Fruit fly (Drosophila melanogaster): ENCODE results near the gene ERp44.

ERp44 gene

DNA sequence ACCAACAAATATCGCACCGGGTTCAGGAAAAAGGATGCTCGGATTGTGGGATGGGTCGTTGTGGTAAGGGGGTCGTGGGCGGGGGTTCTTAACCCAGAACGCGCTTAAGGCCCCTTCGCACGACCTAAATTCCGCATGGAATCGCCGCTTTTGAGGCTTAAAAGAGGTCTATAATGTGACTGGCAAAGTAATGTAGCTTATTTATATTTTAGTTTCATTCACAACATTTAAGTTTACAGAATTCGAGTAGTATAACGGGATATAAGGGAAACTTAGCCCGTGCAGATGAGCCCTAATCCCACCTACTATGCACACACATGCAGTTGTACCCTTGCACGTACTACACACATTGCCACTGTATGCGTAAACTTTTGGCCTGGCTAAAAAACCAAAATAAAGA, 18.7 kb downstream of the ERp44 start (continued):
- TF ChIP-seq fd96Cb (tag; optimal IDR thresholded peaks at IDR 0.05) (peak; percentile 80), danr (GFP tag; IDR thresholded peaks at IDR 0.05) (peak; percentile 72), Bteb2 (GFP tag; optimal IDR thresholded peaks at IDR 0.05) (peak; percentile 47), zen (tag; optimal IDR thresholded peaks at IDR 0.05) (peak; percentile 79), CG12071 (GFP tag; optimal IDR thresholded peaks at IDR 0.05) (peak; percentile 85), CG1603 (tag; optimal IDR thresholded peaks at IDR 0.05) (peak; percentile 89), Adf1 (GFP tag; IDR thresholded peaks at IDR 0.05) (no peak), p53 (GFP tag; optimal IDR thresholded peaks at IDR 0.05) (no peak), CG33213 (GFP tag; optimal IDR thresholded peaks at IDR 0.05) (peak; percentile 16), CG11695 (GFP tag; IDR thresholded peaks at IDR 0.05) (peak; percentile 85), Drgx (GFP tag; IDR thresholded peaks at IDR 0.05) (peak; percentile 87), wek (GFP tag; optimal IDR thresholded peaks at IDR 0.05) (peak; percentile 75), CG18262 (tag; optimal IDR thresholded peaks at IDR 0.05) (peak; percentile 90), bowl (GFP tag; IDR thresholded peaks at IDR 0.05) (peak; percentile 43), sug (tag; optimal IDR thresholded peaks at IDR 0.05) (peak; percentile 57), sr (GFP tag; IDR thresholded peaks at IDR 0.05) (peak; percentile 66), ind (GFP tag; optimal IDR thresholded peaks at IDR 0.05) (peak; percentile 66), wor (GFP tag; IDR thresholded peaks at IDR 0.05) (peak; percentile 67), CG6254 (GFP tag; optimal IDR thresholded peaks at IDR 0.05) (peak; percentile 93), hb (GFP tag; IDR thresholded peaks at IDR 0.05; ENCODE audit: partially characterized antibody) (no peak), toy (GFP tag; IDR thresholded peaks at IDR 0.05) (peak; percentile 50; the same call in 1 of the 2 replicates), stwl (tag; optimal IDR thresholded peaks at IDR 0.05) (peak; percentile 12), CG9797 (GFP tag; optimal IDR thresholded peaks at IDR 0.05) (no peak), CG7745 (tag; optimal IDR thresholded peaks at IDR 0.05) (peak; percentile 12), HLH3B (GFP tag; IDR thresholded peaks at IDR 0.05) (peak; percentile 85), CG8765 (GFP tag; IDR thresholded peaks at IDR 0.05) (peak; percentile 79), CG7987 (GFP tag; optimal IDR thresholded peaks at IDR 0.05) (peak; percentile 51), gfzf (GFP tag; optimal IDR thresholded peaks at IDR 0.05) (no peak)

DNA sequence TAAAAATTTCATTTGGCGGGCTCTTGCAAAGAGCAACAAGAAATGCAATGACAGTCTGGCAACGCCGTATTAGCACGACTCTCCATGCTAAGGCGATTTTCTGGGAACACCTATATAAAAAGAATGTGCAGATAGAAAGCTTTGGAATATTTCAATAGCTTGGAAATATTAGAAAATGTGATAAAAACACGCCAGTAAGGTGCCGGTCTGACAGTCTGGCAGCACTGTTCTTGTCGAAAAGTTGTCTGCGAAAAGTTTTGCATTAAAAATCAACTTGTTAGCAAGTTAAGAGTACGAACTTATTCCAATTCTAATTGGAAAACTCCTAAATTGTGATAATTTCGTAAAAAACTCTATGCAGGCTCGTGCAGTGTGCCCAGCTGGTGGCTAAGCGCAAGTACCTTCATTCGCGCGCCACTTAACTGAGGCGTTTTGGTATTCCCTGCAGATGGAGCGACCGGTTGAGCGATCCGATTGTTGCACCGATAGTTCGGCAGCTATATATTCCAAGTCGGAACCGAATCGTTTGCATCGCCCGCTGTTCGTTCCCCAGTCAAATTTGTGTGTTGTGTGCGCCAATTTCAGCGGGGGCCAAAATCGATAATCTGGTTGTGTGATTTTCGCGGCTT, 19.5 kb downstream of the ERp44 start, which contains the start of gene eas:
Gene eas (plus strand): TSS at position 451 of the 629 bp plus-strand sequence.
- TF ChIP-seq chm (GFP tag; IDR thresholded peaks at IDR 0.05) (peak; percentile 59; the same call in 1 of the 2 replicates), CG1792 (GFP tag; optimal IDR thresholded peaks at IDR 0.05) (no peak), Ptx1 (GFP tag; IDR thresholded peaks at IDR 0.05) (peak; percentile 24; the same call in 1 of the 2 replicates), vvl (GFP tag; IDR thresholded peaks at IDR 0.05) (no peak), ase (GFP tag; IDR thresholded peaks at IDR 0.05) (no peak), p53 (GFP tag; optimal IDR thresholded peaks at IDR 0.05) (peak; percentile 44), CG7963 (GFP tag; IDR thresholded peaks at IDR 0.05; ENCODE audit: partially characterized antibody) (peak; percentile 72; the same call in 2 of the 3 replicates), CG9797 (GFP tag; optimal IDR thresholded peaks at IDR 0.05) (peak; percentile 88), CG9932 (GFP tag; IDR thresholded peaks at IDR 0.05) (peak; percentile 56), CG4424 (GFP tag; optimal IDR thresholded peaks at IDR 0.05) (peak; percentile 20), CG9876 (GFP tag; optimal IDR thresholded peaks at IDR 0.05) (no peak), HLHmδ (GFP tag; optimal IDR thresholded peaks at IDR 0.05) (peak; percentile 42), Sry-δ (GFP tag; optimal IDR thresholded peaks at IDR 0.05) (peak; percentile 86), CG31388 (GFP tag; optimal IDR thresholded peaks at IDR 0.05) (no peak), gro (GFP tag; optimal IDR thresholded peaks at IDR 0.05) (peak; percentile 38), Aef1 (GFP tag; IDR thresholded peaks at IDR 0.05) (no peak), MBD-R2 (GFP tag; IDR thresholded peaks at IDR 0.05) (peak; percentile 55), CG17829 (tag; optimal IDR thresholded peaks at IDR 0.05) (no peak), CTCF (GFP tag; optimal IDR thresholded peaks at IDR 0.05) (peak; percentile 51), dati (GFP tag; IDR thresholded peaks at IDR 0.05) (no peak), Elba2 (GFP tag; optimal IDR thresholded peaks at IDR 0.05) (peak; percentile 26), CG30020 (tag; optimal IDR thresholded peaks at IDR 0.05) (peak; percentile 11), CG17612 (GFP tag; IDR thresholded peaks at IDR 0.05) (no peak), unc-4 (GFP tag; IDR thresholded peaks at IDR 0.05; ENCODE audit: partially characterized antibody) (peak; percentile 75), CG3995 (GFP tag; optimal IDR thresholded peaks at IDR 0.05) (peak; percentile 67), CG17385 (GFP tag; optimal IDR thresholded peaks at IDR 0.05) (no peak)

Data from whole organism, embryonic.